Worm (Caenorhabditis elegans) whole organism, L1 larva: ENCODE results near the gene F54D5.15.

Experiments used
- ceh-82 ChIP-seq, 3 experiments: fragments of 150-350 bp in 1 of 3; sonication (generic microtip) in 2 of 3; optimal IDR thresholded peaks; 2 replicates each; lab custom pipeline; 2014 to 2017; ENCODE audit warnings: missing biosample characterization in 3 of 3, missing genetic modification characterization in 3 of 3
- jun-1 ChIP-seq: fragments of 150-350 bp; optimal IDR thresholded peaks from 2 replicates; lab custom pipeline; 2014; ENCODE audit warnings: missing biosample characterization, missing genetic modification reagents, missing genetic modification characterization
- nhr-20 ChIP-seq: sonication (generic microtip); optimal IDR thresholded peaks from 2 replicates; lab custom pipeline; 2016; ENCODE audit warnings: mild to moderate bottlenecking, missing genetic modification characterization, missing compliant biosample characterization
- rnt-1 ChIP-seq: sonication (generic microtip); optimal IDR thresholded peaks from 2 replicates; lab custom pipeline; 2016; ENCODE audit warnings: mild to moderate bottlenecking, missing genetic modification characterization, moderate library complexity, missing compliant biosample characterization
- skn-1 ChIP-seq: fragments of 150-350 bp; optimal IDR thresholded peaks from 2 replicates; lab custom pipeline; 2014; ENCODE audit warnings: missing biosample characterization, missing genetic modification characterization
- unc-62 ChIP-seq: fragments of 150-350 bp; optimal IDR thresholded peaks from 2 replicates; lab custom pipeline; 2014; ENCODE audit warnings: missing biosample characterization, missing genetic modification reagents, missing genetic modification characterization
- zag-1 ChIP-seq: fragments of 150-350 bp; optimal IDR thresholded peaks from 2 replicates; lab custom pipeline; 2014; ENCODE audit warnings: missing biosample characterization, missing genetic modification characterization

ce11 chrII:11544714-11545113 lies 19.3 kb downstream of the F54D5.15 start, which contains the start of gene F54D5.9:
- TF ChIP-seq unc-62 (GFP tag; lab: Kevin White, UChicago) (no peak), zag-1 (no peak), skn-1 (tag; lab: Kevin White, UChicago) (no peak), jun-1 (tag; lab: Kevin White, UChicago) (no peak), rnt-1 (tag; lab: Kevin White, UChicago) (no peak), nhr-20 (tag; lab: Kevin White, UChicago) (no peak), ceh-82 (tag; optimal IDR thresholded peaks at IDR 0.05; lab: Kevin White, UChicago) (no peak)
